Fruit fly (Drosophila melanogaster): ENCODE data around the gene tj.

tj gene

dm6 chr2L:19432424-19433015, 31.5 kb upstream of the tj start, which contains the start of gene Rab9:
Gene Rab9, plus strand, starts transcription at chr2L:19432574.
- peak; percentile 32 for TF ChIP-seq noc (tag; optimal IDR thresholded peaks at IDR 0.05)

- peak; percentile 84 for TF ChIP-seq noc (tag; optimal IDR thresholded peaks at IDR 0.05)
Measured at dm6 chr2L:19433292-19433691, 30.8 kb upstream of the tj start.

dm6 chr2L:19434260-19434659, 29.8 kb upstream of the tj start:
- peak; percentile 61 for TF ChIP-seq noc (tag; optimal IDR thresholded peaks at IDR 0.05)

- TF ChIP-seq noc (tag; optimal IDR thresholded peaks at IDR 0.05): no peak
Measured at dm6 chr2L:19438685-19439597, 25.1 kb upstream of the tj start.

- no peak for TF ChIP-seq noc (tag; optimal IDR thresholded peaks at IDR 0.05)
Measured at dm6 chr2L:19439598-19440230, 24.4 kb upstream of the tj start.

- no peak for TF ChIP-seq noc (tag; optimal IDR thresholded peaks at IDR 0.05)
Measured at dm6 chr2L:19440285-19440684, 23.8 kb upstream of the tj start.

- no peak for TF ChIP-seq noc (tag; optimal IDR thresholded peaks at IDR 0.05)
Measured at dm6 chr2L:19440732-19441131, 23.3 kb upstream of the tj start.

dm6 chr2L:19441339-19441738, 22.7 kb upstream of the tj start:
- no peak for TF ChIP-seq noc (tag; optimal IDR thresholded peaks at IDR 0.05)

- TF ChIP-seq noc (tag; optimal IDR thresholded peaks at IDR 0.05): no peak
Measured at dm6 chr2L:19441791-19442190, 22.3 kb upstream of the tj start, which contains the start of gene RanGAP. Gene RanGAP, plus strand, starts transcription at chr2L:19441959.

dm6 chr2L:19442627-19443026, 21.4 kb upstream of the tj start, which contains the start of gene CG10237:
Gene CG10237, minus strand, starts transcription at chr2L:19442727.
- TF ChIP-seq noc (tag; optimal IDR thresholded peaks at IDR 0.05): no peak

- peak; percentile 91 for TF ChIP-seq noc (tag; optimal IDR thresholded peaks at IDR 0.05)
Measured at dm6 chr2L:19444734-19445140, 19.3 kb upstream of the tj start, which contains the start of gene Hs2st. Gene Hs2st, minus strand, starts transcription at chr2L:19444750.

dm6 chr2L:19452535-19453317, 11.3 kb upstream of the tj start:
- TF ChIP-seq noc (tag; optimal IDR thresholded peaks at IDR 0.05): peak; percentile 7

- TF ChIP-seq noc (tag; optimal IDR thresholded peaks at IDR 0.05): no peak
Measured at dm6 chr2L:19453381-19453780, 10.7 kb upstream of the tj start, which contains the start of gene Top2. Gene Top2, minus strand, starts transcription at chr2L:19453490.

- no peak for TF ChIP-seq noc (tag; optimal IDR thresholded peaks at IDR 0.05)
Measured at dm6 chr2L:19454070-19454751, 9.9 kb upstream of the tj start, which contains the start of gene CG10026. Gene CG10026, plus strand, starts transcription at chr2L:19454256.

dm6 chr2L:19455209-19455608, 8.9 kb upstream of the tj start:
- TF ChIP-seq noc (tag; optimal IDR thresholded peaks at IDR 0.05): no peak

All from whole organism, larva.